Fruit fly (Drosophila melanogaster) whole organism, wandering third instar larva: Measurements from ENCODE around the gene Adgf-D.

Experiments used
- Abd-B ChIP-seq: fragments of >200 bp; optimal IDR thresholded peaks from 2 replicates; lab custom pipeline; 2017; ENCODE audit warnings: missing biosample characterization, missing genetic modification characterization
- CG32264 ChIP-seq: fragments of 200-800 bp; sonication (Bioruptor generic); optimal IDR thresholded peaks from 2 replicates; lab custom pipeline; 2016; ENCODE audit warnings: missing biosample characterization, missing genetic modification characterization
- CG9705 ChIP-seq: fragments of 200-800 bp; sonication (Bioruptor generic); optimal IDR thresholded peaks from 2 replicates; lab custom pipeline; 2018; ENCODE audit warnings: missing biosample characterization, mild to moderate bottlenecking, missing genetic modification characterization
- CrebA ChIP-seq: fragments of 200-800 bp; sonication (Bioruptor generic); optimal IDR thresholded peaks from 2 replicates; lab custom pipeline; 2016; ENCODE audit warnings: missing biosample characterization, mild to moderate bottlenecking, missing genetic modification characterization, borderline replicate concordance
- Dfd ChIP-seq: fragments of >200 bp; optimal IDR thresholded peaks from 2 replicates; lab custom pipeline; 2017; ENCODE audit warnings: missing biosample characterization, missing genetic modification characterization
- Dif ChIP-seq: fragments of 200-275, 200-300 bp; sonication (Bioruptor generic); optimal IDR thresholded peaks from 2 replicates; lab custom pipeline; 2018; ENCODE audit warnings: missing biosample characterization, missing genetic modification characterization; ENCODE audit not compliant: partially characterized antibody
- GATAd ChIP-seq: sonication (Bioruptor generic); optimal IDR thresholded peaks from 2 replicates; lab custom pipeline; 2016; ENCODE audit warnings: missing biosample characterization, missing genetic modification characterization
- HLH106 ChIP-seq: fragments of 200-800 bp; optimal IDR thresholded peaks from 3 replicates; lab custom pipeline; 2019; ENCODE audit warnings: missing biosample characterization, mild to moderate bottlenecking, missing genetic modification characterization, moderate library complexity
- Hnf4 ChIP-seq: fragments of 200-800 bp; sonication (Bioruptor generic); optimal IDR thresholded peaks from 2 replicates; lab custom pipeline; 2016; ENCODE audit warnings: missing biosample characterization, mild to moderate bottlenecking, missing genetic modification characterization
- Hr78 ChIP-seq: fragments of >200 bp; optimal IDR thresholded peaks from 2 replicates; lab custom pipeline; 2017; ENCODE audit warnings: missing biosample characterization, missing genetic modification characterization
- Hr83 ChIP-seq: fragments of 200-300 bp; sonication (Bioruptor generic); optimal IDR thresholded peaks from 2 replicates; lab custom pipeline; 2016; ENCODE audit warnings: missing biosample characterization, mild to moderate bottlenecking, missing genetic modification characterization, moderate library complexity; ENCODE audit not compliant: poor library complexity, severe bottlenecking
- Jra ChIP-seq: sonication (Bioruptor generic); optimal IDR thresholded peaks from 2 replicates; lab custom pipeline; 2016; ENCODE audit warnings: missing biosample characterization, missing genetic modification characterization
- Mio ChIP-seq: sonication (Bioruptor generic); optimal IDR thresholded peaks from 2 replicates; lab custom pipeline; 2016; ENCODE audit warnings: missing biosample characterization, missing genetic modification characterization
- Myc ChIP-seq: fragments of >200 bp; optimal IDR thresholded peaks from 2 replicates; lab custom pipeline; 2017
- N ChIP-seq: fragments of >200 bp; optimal IDR thresholded peaks from 2 replicates; lab custom pipeline; 2018; ENCODE audit warnings: missing biosample characterization, missing external identifiers, missing genetic modification characterization
- OdsH ChIP-seq: fragments of 200-800 bp; sonication (Bioruptor generic); optimal IDR thresholded peaks from 2 replicates; lab custom pipeline; 2016; ENCODE audit warnings: missing biosample characterization, mild to moderate bottlenecking, missing genetic modification characterization
- Rel ChIP-seq, 2 experiments: fragments of 200-800 bp; sonication (Bioruptor generic) in 1 of 2; optimal IDR thresholded peaks; 2 replicates in 1 of 2; 3 replicates in 1 of 2; lab custom pipeline; 2016 to 2019; ENCODE audit warnings: mild to moderate bottlenecking in 2 of 2, missing biosample characterization in 2 of 2, missing genetic modification characterization in 2 of 2, moderate library complexity in 1 of 2
- Sp1 ChIP-seq: fragments of 200-800 bp; sonication (Bioruptor generic); optimal IDR thresholded peaks from 3 replicates; lab custom pipeline; 2019; ENCODE audit warnings: missing biosample characterization, mild to moderate bottlenecking, missing genetic modification characterization, moderate library complexity
- Vsx2 ChIP-seq: fragments of 200-300, 225-300 bp; sonication (Bioruptor generic); optimal IDR thresholded peaks from 2 replicates; lab custom pipeline; 2018; ENCODE audit warnings: missing biosample characterization, missing genetic modification characterization; ENCODE audit not compliant: partially characterized antibody
- br ChIP-seq: fragments of 200-800 bp; sonication (Bioruptor generic); optimal IDR thresholded peaks from 2 replicates; lab custom pipeline; 2016; ENCODE audit warnings: missing biosample characterization, missing genetic modification characterization
- brk ChIP-seq: fragments of 200-800 bp; sonication (Bioruptor generic); optimal IDR thresholded peaks from 2 replicates; lab custom pipeline; 2016; ENCODE audit warnings: missing biosample characterization, mild to moderate bottlenecking, missing genetic modification characterization
- dl ChIP-seq, 2 experiments: fragments of 175-275, 200-275 bp in 1 of 2; fragments of 200-275 bp in 1 of 2; sonication (Bioruptor generic); optimal IDR thresholded peaks; lab custom pipeline; 2018; ENCODE audit warnings: mild to moderate bottlenecking in 2 of 2, missing biosample characterization in 2 of 2, missing genetic modification characterization in 2 of 2, moderate library complexity in 2 of 2; ENCODE audit not compliant: partially characterized antibody in 2 of 2, insufficient read depth in 1 of 2
- dmrt93B ChIP-seq: fragments of 200-800 bp; sonication (Bioruptor generic); optimal IDR thresholded peaks from 2 replicates; lab custom pipeline; 2018; ENCODE audit warnings: missing biosample characterization, mild to moderate bottlenecking, missing genetic modification characterization
- dsf ChIP-seq: sonication (Bioruptor generic); optimal IDR thresholded peaks from 2 replicates; lab custom pipeline; 2016; ENCODE audit warnings: missing biosample characterization, missing genetic modification characterization, borderline replicate concordance
- ey ChIP-seq: fragments of 200-800 bp; sonication (Bioruptor generic); optimal IDR thresholded peaks from 2 replicates; lab custom pipeline; 2016; ENCODE audit warnings: missing biosample characterization, missing genetic modification characterization
- foxo ChIP-seq, 2 experiments: fragments of 200-800 bp; sonication (Bioruptor generic); optimal IDR thresholded peaks; 2 replicates in 1 of 2; 3 replicates in 1 of 2; lab custom pipeline; 2016 to 2017; ENCODE audit warnings: missing biosample characterization in 2 of 2, missing genetic modification characterization in 2 of 2
- fru ChIP-seq: fragments of 200-800 bp; sonication (Bioruptor generic); optimal IDR thresholded peaks from 3 replicates; lab custom pipeline; 2016; ENCODE audit warnings: missing biosample characterization, mild to moderate bottlenecking, missing genetic modification characterization
- h ChIP-seq: fragments of 200-800 bp; sonication (Bioruptor generic); optimal IDR thresholded peaks from 3 replicates; lab custom pipeline; 2016; ENCODE audit warnings: missing biosample characterization, mild to moderate bottlenecking, missing genetic modification characterization
- jim ChIP-seq: fragments of 175-275, 200-325 bp; sonication (Bioruptor generic); optimal IDR thresholded peaks from 2 replicates; lab custom pipeline; 2016; ENCODE audit warnings: missing biosample characterization, mild to moderate bottlenecking, missing genetic modification characterization
- lola ChIP-seq: fragments of >200 bp; optimal IDR thresholded peaks from 2 replicates; lab custom pipeline; 2017; ENCODE audit warnings: missing biosample characterization, missing genetic modification characterization
- pan ChIP-seq: fragments of >200 bp; optimal IDR thresholded peaks from 2 replicates; lab custom pipeline; 2017
- psq ChIP-seq: fragments of 200-800 bp; sonication (Bioruptor generic); optimal IDR thresholded peaks from 3 replicates; lab custom pipeline; 2017; ENCODE audit warnings: missing biosample characterization, mild to moderate bottlenecking, missing genetic modification characterization, moderate library complexity
- rgr ChIP-seq: fragments of 200-800 bp; sonication (Bioruptor generic); optimal IDR thresholded peaks from 3 replicates; lab custom pipeline; 2016; ENCODE audit warnings: missing biosample characterization, mild to moderate bottlenecking, missing genetic modification characterization
- sage ChIP-seq: fragments of 200-800 bp; sonication (Bioruptor generic); optimal IDR thresholded peaks from 2 replicates; lab custom pipeline; 2016; ENCODE audit warnings: missing biosample characterization, mild to moderate bottlenecking, missing genetic modification characterization
- sv ChIP-seq: fragments of 200-800 bp; sonication (Bioruptor generic); optimal IDR thresholded peaks from 3 replicates; lab custom pipeline; 2016; ENCODE audit warnings: missing biosample characterization, missing genetic modification characterization
- tai ChIP-seq: sonication (Bioruptor generic); optimal IDR thresholded peaks from 2 replicates; lab custom pipeline; 2016; ENCODE audit warnings: missing biosample characterization, missing genetic modification characterization
- usp ChIP-seq: fragments of >200 bp; optimal IDR thresholded peaks from 2 replicates; lab custom pipeline; 2017; ENCODE audit warnings: missing biosample characterization, missing genetic modification characterization
- woc ChIP-seq: sonication (Bioruptor generic); optimal IDR thresholded peaks from 2 replicates; lab custom pipeline; 2016; ENCODE audit warnings: missing biosample characterization, mild to moderate bottlenecking, missing genetic modification characterization

Gene Adgf-D

dm6 chr3R:13683624-13684568, 21.3 kb downstream of the Adgf-D start, which contains the start of gene flfl:
Gene flfl (plus strand): TSS chr3R:13683921.
- TF ChIP-seq Hnf4 (no peak), dl (GFP tag; optimal IDR thresholded peaks at IDR 0.05; lab: Kevin White, UChicago; ENCODE audit: insufficient read depth in 1 of 2, partially characterized antibody in 2 of 2) (peak; percentile 77 to 95), CG32264 (GFP tag; lab: Kevin White, UChicago) (no peak), brk (GFP tag; lab: Kevin White, UChicago) (no peak), pan (lab: Kevin White, UChicago) (no peak), h (GFP tag; lab: Kevin White, UChicago) (no peak), tai (GFP tag; lab: Kevin White, UChicago) (no peak), Mio (GFP tag; lab: Kevin White, UChicago) (no peak), sv (GFP tag; lab: Kevin White, UChicago) (no peak), Dif (GFP tag; lab: Kevin White, UChicago) (peak; percentile 97), CG9705 (peak; percentile 6), Myc (lab: Kevin White, UChicago) (peak; percentile 46), Abd-B (GFP tag; lab: Kevin White, UChicago) (no peak), fru (GFP tag; lab: Kevin White, UChicago) (no peak), N (GFP tag; lab: Kevin White, UChicago) (peak; percentile 34), HLH106 (peak; percentile 26), foxo (GFP tag; optimal IDR thresholded peaks at IDR 0.05; lab: Kevin White, UChicago) (peak; percentile 1), Dfd (GFP tag; lab: Kevin White, UChicago) (no peak), psq (GFP tag; lab: Kevin White, UChicago) (no peak), lola (GFP tag; lab: Kevin White, UChicago) (peak; percentile 50), Sp1 (no peak), dsf (GFP tag; lab: Kevin White, UChicago) (no peak), jim (GFP tag; lab: Kevin White, UChicago) (no peak), OdsH (GFP tag; lab: Kevin White, UChicago) (no peak), woc (no peak), Hr78 (GFP tag; lab: Kevin White, UChicago) (no peak), Hr83 (GFP tag; lab: Kevin White, UChicago) (peak; percentile 32), br (no peak), sage (GFP tag; lab: Kevin White, UChicago) (no peak), ey (GFP tag; lab: Kevin White, UChicago) (no peak), usp (GFP tag; lab: Kevin White, UChicago) (no peak), Jra (GFP tag; lab: Kevin White, UChicago) (no peak), CrebA (GFP tag; lab: Kevin White, UChicago) (no peak), GATAd (GFP tag; lab: Kevin White, UChicago) (no peak), dmrt93B (no peak), Vsx2 (GFP tag; lab: Kevin White, UChicago) (peak; percentile 88), Rel (GFP tag; optimal IDR thresholded peaks at IDR 0.05; lab: Kevin White, UChicago) (no peak), Rel (tag; optimal IDR thresholded peaks at IDR 0.05; lab: Kevin White, UChicago) (no peak), rgr (no peak)

- TF ChIP-seq Hr78 (GFP tag; lab: Kevin White, UChicago): no peak
- no peak for TF ChIP-seq Vsx2 (GFP tag; lab: Kevin White, UChicago)
- no peak for TF ChIP-seq Sp1
- TF ChIP-seq pan (lab: Kevin White, UChicago): no peak
- TF ChIP-seq sage (GFP tag; lab: Kevin White, UChicago): no peak
- no peak for TF ChIP-seq usp (GFP tag; lab: Kevin White, UChicago)
- TF ChIP-seq br: no peak
- TF ChIP-seq Mio (GFP tag; lab: Kevin White, UChicago): no peak
- no peak for TF ChIP-seq HLH106
- no peak for TF ChIP-seq Abd-B (GFP tag; lab: Kevin White, UChicago)
- no peak for TF ChIP-seq GATAd (GFP tag; lab: Kevin White, UChicago)
- no peak for TF ChIP-seq CG32264 (GFP tag; lab: Kevin White, UChicago)
- no peak for TF ChIP-seq CrebA (GFP tag; lab: Kevin White, UChicago)
- TF ChIP-seq sv (GFP tag; lab: Kevin White, UChicago): no peak
- TF ChIP-seq fru (GFP tag; lab: Kevin White, UChicago): no peak
- no peak for TF ChIP-seq h (GFP tag; lab: Kevin White, UChicago)
- no peak for TF ChIP-seq rgr
- TF ChIP-seq Dfd (GFP tag; lab: Kevin White, UChicago): no peak
- TF ChIP-seq brk (GFP tag; lab: Kevin White, UChicago): no peak
- TF ChIP-seq N (GFP tag; lab: Kevin White, UChicago): no peak
Observed at dm6 chr3R:13682994-13683623, 22.1 kb downstream of the Adgf-D start.
